Fruit fly (Drosophila melanogaster) whole organism, larva: ENCODE data around the gene CG15347.

Experiments
- noc ChIP-seq: fragments of 200-800 bp; sonication (Bioruptor generic); optimal IDR thresholded peaks from 3 replicates; lab custom pipeline; 2019; ENCODE audit warnings: missing biosample characterization, mild to moderate bottlenecking, missing genetic modification characterization, moderate library complexity

CG15347 gene

dm6 chrX:8460686-8461085 lies at the start of gene CG15347:
Gene CG15347 (minus strand): TSS chrX:8460898.
- no peak for TF ChIP-seq noc (tag; lab: Kevin White, UChicago)

DNA sequence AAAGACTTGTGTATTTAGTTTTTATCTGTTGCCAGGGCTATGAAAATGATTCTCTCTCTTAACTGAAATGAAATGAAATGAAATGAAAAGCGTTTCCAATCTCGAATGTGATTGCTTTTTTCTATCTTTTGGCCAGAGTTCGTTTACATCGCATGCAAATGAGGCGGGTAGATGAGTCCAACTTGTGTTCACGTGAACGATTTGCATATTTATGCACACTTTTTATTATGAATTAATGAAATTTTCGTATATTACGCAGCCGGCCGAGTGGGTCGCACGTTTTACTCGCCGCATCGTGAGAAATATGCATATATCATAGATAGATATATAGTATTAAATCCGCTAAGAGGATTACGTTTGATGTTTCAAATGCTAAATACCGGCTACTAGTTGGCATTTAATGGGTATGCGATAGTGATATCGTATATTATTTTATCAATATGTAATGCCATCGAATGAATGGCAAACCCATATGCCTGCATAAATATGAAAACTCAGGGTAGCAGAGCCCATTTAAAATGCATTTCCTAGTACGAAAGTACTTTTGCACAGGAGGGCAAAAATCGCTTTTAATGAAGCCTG lies 44.4 kb upstream of the CG15347 start:
- TF ChIP-seq noc (tag; lab: Kevin White, UChicago): no peak

- TF ChIP-seq noc (tag; lab: Kevin White, UChicago): no peak
Measured at dm6 chrX:8502053-8502452, 41.4 kb upstream of the CG15347 start.

- TF ChIP-seq noc (tag; lab: Kevin White, UChicago): no peak
Measured at dm6 chrX:8501374-8501773, 40.7 kb upstream of the CG15347 start.

dm6 chrX:8499151-8499550 lies 38.5 kb upstream of the CG15347 start:
- no peak for TF ChIP-seq noc (tag; lab: Kevin White, UChicago)

- no peak for TF ChIP-seq noc (tag; lab: Kevin White, UChicago)
Measured at dm6 chrX:8497604-8498232, 37.0 kb upstream of the CG15347 start.

DNA sequence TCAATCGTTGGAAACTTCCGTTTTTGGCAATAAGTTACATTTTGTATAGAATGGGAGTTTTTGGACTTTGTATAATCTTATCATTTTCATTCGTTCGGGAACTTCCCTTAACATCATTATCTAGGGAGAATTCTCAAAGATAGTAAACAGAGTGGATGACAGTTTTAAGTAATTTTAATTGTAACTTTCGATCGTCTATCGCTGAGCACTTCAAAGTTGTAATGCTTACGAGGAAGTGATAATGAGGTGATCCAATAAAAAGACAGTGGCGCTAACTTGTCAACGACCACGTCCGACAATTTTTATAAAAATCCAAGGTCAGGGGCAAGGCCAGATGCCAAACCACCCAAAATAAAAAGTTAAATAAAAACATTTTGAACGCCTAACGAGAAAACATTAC lies 35.7 kb upstream of the CG15347 start:
- TF ChIP-seq noc (tag; lab: Kevin White, UChicago): no peak

DNA sequence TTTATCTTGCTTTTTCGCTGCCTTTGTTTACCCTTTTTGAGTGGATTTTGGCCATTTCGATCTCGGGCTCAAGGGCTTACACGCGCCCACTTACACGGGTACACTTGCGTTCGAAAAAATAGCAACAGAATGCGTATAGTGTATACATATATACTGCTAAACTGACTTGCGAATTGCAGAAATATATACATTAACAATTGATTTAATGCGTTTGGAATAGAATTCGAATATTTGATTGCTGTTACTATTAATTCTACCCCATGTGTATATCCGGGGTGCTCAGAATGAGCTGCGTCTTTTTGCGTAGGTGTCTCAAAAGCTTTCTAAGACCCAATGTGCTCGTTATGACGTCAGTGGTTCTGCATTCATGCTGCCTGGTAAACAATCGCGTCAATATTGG lies 32.8 kb upstream of the CG15347 start:
- no peak for TF ChIP-seq noc (tag; lab: Kevin White, UChicago)

DNA sequence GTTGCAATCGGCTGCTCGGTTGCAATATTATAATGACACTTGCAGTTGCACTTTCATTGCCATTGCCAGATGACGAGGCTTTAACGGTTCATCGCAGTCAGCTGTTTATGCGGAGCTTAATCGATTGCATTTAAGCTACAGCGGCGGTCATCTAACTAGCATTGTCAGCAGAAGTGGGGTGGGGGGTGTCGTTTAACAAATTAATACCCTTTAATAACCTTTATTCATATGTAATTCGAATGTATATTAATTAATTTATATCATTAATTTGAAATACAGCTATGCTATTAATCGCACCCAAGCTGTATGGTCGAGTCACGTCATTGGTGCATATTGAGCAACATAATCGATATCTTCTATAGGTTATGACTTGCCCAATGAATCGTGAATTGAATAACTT lies 32.2 kb upstream of the CG15347 start:
- no peak for TF ChIP-seq noc (tag; lab: Kevin White, UChicago)

dm6 chrX:8491452-8492046 lies 30.9 kb upstream of the CG15347 start:
- TF ChIP-seq noc (tag; lab: Kevin White, UChicago): no peak

dm6 chrX:8490976-8491345 lies 30.3 kb upstream of the CG15347 start:
- TF ChIP-seq noc (tag; lab: Kevin White, UChicago): peak; percentile 25

- no peak for TF ChIP-seq noc (tag; lab: Kevin White, UChicago)
Measured at dm6 chrX:8490291-8490975, 29.7 kb upstream of the CG15347 start.

DNA sequence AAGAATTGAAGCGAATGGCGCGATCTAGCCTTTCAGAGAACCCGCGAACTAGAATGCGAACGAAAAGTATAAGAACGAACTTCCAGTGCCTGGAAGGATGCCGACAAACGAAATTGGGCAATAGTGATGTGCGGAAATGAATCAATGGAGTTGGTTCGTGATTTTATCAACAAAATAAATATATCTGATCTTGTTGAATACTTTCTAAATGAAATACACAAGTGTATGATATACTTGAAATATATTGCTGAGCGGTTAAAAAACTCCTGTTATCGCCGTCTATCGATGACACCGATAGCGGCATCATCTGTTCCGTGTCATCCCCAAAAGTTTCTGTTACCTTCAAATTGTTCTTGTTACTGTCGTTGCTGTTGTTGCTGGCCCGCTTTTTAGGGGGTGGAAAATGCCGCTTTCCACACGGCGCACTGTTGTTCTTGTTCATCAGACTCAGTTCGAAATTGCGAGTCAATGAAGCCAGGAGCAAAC lies 28.8 kb upstream of the CG15347 start, which contains the start of gene otu:
otu (minus strand) TSS at position 51 of the 486 bp plus-strand sequence.
- no peak for TF ChIP-seq noc (tag; lab: Kevin White, UChicago)

- TF ChIP-seq noc (tag; lab: Kevin White, UChicago): no peak
Measured at dm6 chrX:8489048-8489447, 28.4 kb upstream of the CG15347 start, which contains the start of gene CG33181. Gene CG33181 (plus strand): TSS chrX:8489348.

- no peak for TF ChIP-seq noc (tag; lab: Kevin White, UChicago)
Measured at dm6 chrX:8484778-8485177, 24.1 kb upstream of the CG15347 start.

- no peak for TF ChIP-seq noc (tag; lab: Kevin White, UChicago)
Measured at dm6 chrX:8483671-8484070, 23.0 kb upstream of the CG15347 start, which contains the start of gene CG33223. Gene CG33223 (minus strand): TSS chrX:8483885.
